Fruit fly (Drosophila melanogaster) whole organism, embryonic: ENCODE data around the gene CG15418.

Source experiments
- Adf1 ChIP-seq: fragments of 200-800 bp; sonication (Bioruptor generic); IDR thresholded peaks from 2 replicates; pipeline ENCODE4 v1.3.6; 2022; ENCODE audit warnings: missing biosample characterization, missing genetic modification characterization
- B-H1 ChIP-seq: fragments of 200-800 bp; sonication (Bioruptor generic); IDR thresholded peaks from 3 replicates; pipeline ENCODE4 v1.3.6; 2022; ENCODE audit warnings: missing biosample characterization, missing genetic modification characterization
- Bteb2 ChIP-seq: fragments of 200-800 bp; sonication (Bioruptor generic); optimal IDR thresholded peaks from 2 replicates; lab custom pipeline; 2016; ENCODE audit warnings: missing biosample characterization, missing genetic modification characterization
- CG10654 ChIP-seq: fragments of 200-800 bp; sonication (Bioruptor generic); optimal IDR thresholded peaks from 2 replicates; lab custom pipeline; 2016; ENCODE audit warnings: missing biosample characterization, missing genetic modification characterization
- CG10979 ChIP-seq: fragments of 200-800 bp; sonication (Bioruptor generic); optimal IDR thresholded peaks from 2 replicates; lab custom pipeline; 2018; ENCODE audit warnings: missing biosample characterization, mild to moderate bottlenecking, missing genetic modification characterization, moderate library complexity
- CG15479 ChIP-seq: fragments of 200-800 bp; sonication (Bioruptor generic); optimal IDR thresholded peaks from 3 replicates; lab custom pipeline; 2019; ENCODE audit warnings: missing biosample characterization, mild to moderate bottlenecking, missing genetic modification characterization, moderate library complexity
- CG17568 ChIP-seq: fragments of 200-800 bp; sonication (Bioruptor generic); optimal IDR thresholded peaks from 2 replicates; lab custom pipeline; 2018; ENCODE audit warnings: missing biosample characterization, mild to moderate bottlenecking, missing genetic modification characterization, moderate library complexity
- CG18011 ChIP-seq: fragments of 200-800 bp; sonication (Bioruptor generic); optimal IDR thresholded peaks from 2 replicates; lab custom pipeline; 2017; ENCODE audit warnings: missing biosample characterization, missing genetic modification characterization, mild to moderate bottlenecking, moderate library complexity, missing genotype
- CG18599 ChIP-seq: fragments of 200-800 bp; sonication (Bioruptor generic); optimal IDR thresholded peaks from 3 replicates; lab custom pipeline; 2017; ENCODE audit warnings: missing biosample characterization, missing genetic modification characterization, mild to moderate bottlenecking, moderate library complexity, missing genetic modification reagents
- CG42726 ChIP-seq: fragments of 200-800 bp; sonication (Bioruptor generic); IDR thresholded peaks from 2 replicates; pipeline ENCODE4 v1.3.6; 2022; ENCODE audit warnings: missing biosample characterization, missing genetic modification characterization; ENCODE audit not compliant: partially characterized antibody
- CG43689 ChIP-seq: fragments of 200-800 bp; sonication (Bioruptor generic); IDR thresholded peaks from 2 replicates; pipeline ENCODE4 v1.3.6; 2022; ENCODE audit warnings: missing biosample characterization, missing genetic modification characterization
- CG6175 ChIP-seq: fragments of 200-800 bp; sonication (Bioruptor generic); IDR thresholded peaks from 3 replicates; pipeline ENCODE4 v1.3.6; 2022; ENCODE audit warnings: missing biosample characterization, missing genetic modification characterization
- CG6254 ChIP-seq: fragments of 200-800 bp; sonication (Bioruptor generic); optimal IDR thresholded peaks from 3 replicates; lab custom pipeline; 2017; ENCODE audit warnings: mild to moderate bottlenecking, missing biosample characterization, missing genetic modification reagents, missing genetic modification characterization
- CG6654 ChIP-seq: fragments of 200-800 bp; sonication (Bioruptor generic); optimal IDR thresholded peaks from 2 replicates; lab custom pipeline; 2017; ENCODE audit warnings: missing biosample characterization, mild to moderate bottlenecking, missing genetic modification characterization
- CG6689 ChIP-seq: fragments of 200-800 bp; sonication (Bioruptor generic); IDR thresholded peaks from 2 replicates; pipeline ENCODE4 v1.3.6; 2022; ENCODE audit warnings: missing biosample characterization, missing genetic modification characterization
- CG7556 ChIP-seq: fragments of 200-800 bp; sonication (Bioruptor generic); optimal IDR thresholded peaks from 2 replicates; lab custom pipeline; 2017; ENCODE audit warnings: missing biosample characterization, mild to moderate bottlenecking, missing genetic modification characterization
- CG9817 ChIP-seq: fragments of 200-800 bp; sonication (Bioruptor generic); optimal IDR thresholded peaks from 2 replicates; lab custom pipeline; 2018; ENCODE audit warnings: missing biosample characterization, mild to moderate bottlenecking, missing genetic modification characterization, moderate library complexity
- Dip3 ChIP-seq: fragments of 200-800 bp; sonication (Bioruptor generic); optimal IDR thresholded peaks from 3 replicates; lab custom pipeline; 2016; ENCODE audit warnings: missing biosample characterization, missing genetic modification characterization
- Doc3 ChIP-seq: fragments of 200-800 bp; sonication (Bioruptor generic); IDR thresholded peaks from 3 replicates; pipeline ENCODE4 v1.3.6; 2022; ENCODE audit warnings: missing biosample characterization, missing genetic modification characterization; ENCODE audit not compliant: partially characterized antibody
- Dp ChIP-seq: fragments of 200-800 bp; sonication (Bioruptor generic); optimal IDR thresholded peaks from 2 replicates; lab custom pipeline; 2018; ENCODE audit warnings: missing biosample characterization, mild to moderate bottlenecking, missing genetic modification characterization, moderate library complexity
- Drgx ChIP-seq: fragments of 200-800 bp; sonication (Bioruptor generic); IDR thresholded peaks from 2 replicates; pipeline ENCODE4 v1.3.6; 2022; ENCODE audit warnings: missing biosample characterization, missing genetic modification characterization
- H2.0 ChIP-seq: fragments of 200-800 bp; sonication (Bioruptor generic); IDR thresholded peaks from 2 replicates; pipeline ENCODE4 v1.3.6; 2022; ENCODE audit warnings: missing biosample characterization, missing genetic modification characterization
- HLHmδ ChIP-seq: fragments of 200-800 bp; sonication (Bioruptor generic); optimal IDR thresholded peaks from 2 replicates; lab custom pipeline; 2018; ENCODE audit warnings: missing biosample characterization, mild to moderate bottlenecking, missing genetic modification characterization, moderate library complexity
- Hr39 ChIP-seq: fragments of >200 bp; optimal IDR thresholded peaks from 2 replicates; lab custom pipeline; 2017
- MESR4 ChIP-seq: fragments of 200-800 bp; sonication (Bioruptor generic); optimal IDR thresholded peaks from 2 replicates; lab custom pipeline; 2018; ENCODE audit warnings: missing biosample characterization, mild to moderate bottlenecking, missing genetic modification characterization, moderate library complexity
- Rx ChIP-seq: fragments of 200-800 bp; sonication (Bioruptor generic); IDR thresholded peaks from 2 replicates; pipeline ENCODE4 v1.3.6; 2022; ENCODE audit warnings: missing biosample characterization, missing genetic modification characterization
- Spps ChIP-seq: fragments of 200-800 bp; sonication (Bioruptor generic); optimal IDR thresholded peaks from 2 replicates; lab custom pipeline; 2018; ENCODE audit warnings: missing biosample characterization, mild to moderate bottlenecking, missing genetic modification characterization
- aop ChIP-seq: fragments of 200-800 bp; sonication (Bioruptor generic); IDR thresholded peaks from 2 replicates; pipeline ENCODE4 v1.3.6; 2022; ENCODE audit warnings: missing biosample characterization, missing genetic modification characterization
- ato ChIP-seq: fragments of 200-800 bp; sonication (Bioruptor generic); IDR thresholded peaks from 2 replicates; pipeline ENCODE4 v1.3.6; 2022; ENCODE audit warnings: missing biosample characterization, missing genetic modification characterization; ENCODE audit not compliant: partially characterized antibody
- bcd ChIP-seq: fragments of 200-800 bp; sonication (Bioruptor generic); optimal IDR thresholded peaks from 2 replicates; lab custom pipeline; 2017; ENCODE audit warnings: missing biosample characterization, mild to moderate bottlenecking, missing genetic modification characterization
- disco-r ChIP-seq: fragments of 200-800 bp; sonication (Bioruptor generic); optimal IDR thresholded peaks from 2 replicates; lab custom pipeline; 2016; ENCODE audit warnings: missing biosample characterization, missing genetic modification characterization
- dysf ChIP-seq: fragments of 200-800 bp; sonication (Bioruptor generic); IDR thresholded peaks from 3 replicates; pipeline ENCODE4 v1.3.6; 2022; ENCODE audit warnings: missing biosample characterization, missing genetic modification characterization
- emc ChIP-seq: fragments of 200-800 bp; sonication (Bioruptor generic); optimal IDR thresholded peaks from 2 replicates; lab custom pipeline; 2016; ENCODE audit warnings: missing biosample characterization, missing genetic modification characterization
- gem ChIP-seq: fragments of 200-800 bp; sonication (Bioruptor generic); optimal IDR thresholded peaks from 2 replicates; lab custom pipeline; 2019; ENCODE audit warnings: missing biosample characterization, mild to moderate bottlenecking, missing genetic modification characterization, moderate library complexity
- gsb-n ChIP-seq: fragments of 200-800 bp; sonication (Bioruptor generic); optimal IDR thresholded peaks from 3 replicates; lab custom pipeline; 2018; ENCODE audit warnings: missing biosample characterization, mild to moderate bottlenecking, missing genetic modification characterization
- hb ChIP-seq: fragments of 200-800 bp; sonication (Bioruptor generic); IDR thresholded peaks from 3 replicates; pipeline ENCODE4 v1.3.6; 2022; ENCODE audit warnings: missing biosample characterization, missing genetic modification characterization; ENCODE audit not compliant: partially characterized antibody
- hth ChIP-seq: fragments of >200 bp; optimal IDR thresholded peaks from 2 replicates; lab custom pipeline; 2017; ENCODE audit warnings: inconsistent platforms
- ind ChIP-seq: fragments of 200-800 bp; sonication (Bioruptor generic); optimal IDR thresholded peaks from 3 replicates; lab custom pipeline; 2016; ENCODE audit warnings: missing biosample characterization, missing genetic modification characterization
- jigr1 ChIP-seq: fragments of 200-800 bp; sonication (Bioruptor generic); IDR thresholded peaks from 3 replicates; pipeline ENCODE4 v1.3.6; 2022; ENCODE audit warnings: missing biosample characterization, missing genetic modification characterization
- kay ChIP-seq: fragments of 200-800 bp; sonication (Bioruptor generic); optimal IDR thresholded peaks from 2 replicates; lab custom pipeline; 2016; ENCODE audit warnings: missing biosample characterization, missing genetic modification characterization
- mam ChIP-seq: fragments of 200-800 bp; sonication (Bioruptor generic); optimal IDR thresholded peaks from 3 replicates; lab custom pipeline; 2016; ENCODE audit warnings: missing biosample characterization, missing genetic modification characterization
- nau ChIP-seq: fragments of 200-800 bp; sonication (Bioruptor generic); optimal IDR thresholded peaks from 3 replicates; lab custom pipeline; 2017; ENCODE audit warnings: missing biosample characterization, mild to moderate bottlenecking, missing genetic modification characterization, missing genetic modification reagents
- pan ChIP-seq, 4 experiments: fragments of >200 bp in 3 of 4; fragments of 200-800 bp in 1 of 4; sonication (Bioruptor generic) in 1 of 4; optimal IDR thresholded peaks in 3 of 4; IDR thresholded peaks in 1 of 4; 2 replicates each; pipeline versions ENCODE4 v1.3.6 to Lab custom; 2017 to 2022; ENCODE audit warnings: missing biosample characterization in 2 of 4, missing genetic modification characterization in 2 of 4, mixed read lengths in 1 of 4
- repo ChIP-seq: fragments of 200-800 bp; sonication (Bioruptor generic); optimal IDR thresholded peaks from 2 replicates; lab custom pipeline; 2016; ENCODE audit warnings: missing biosample characterization, missing genetic modification characterization
- salm ChIP-seq: fragments of 200-800 bp; sonication (Bioruptor generic); optimal IDR thresholded peaks from 2 replicates; lab custom pipeline; 2018; ENCODE audit warnings: missing biosample characterization, mild to moderate bottlenecking, missing genetic modification characterization
- schlank ChIP-seq: fragments of 200-800 bp; sonication (Bioruptor generic); optimal IDR thresholded peaks from 2 replicates; lab custom pipeline; 2018; ENCODE audit warnings: missing biosample characterization, mild to moderate bottlenecking, missing genetic modification characterization
- seq ChIP-seq: fragments of 200-800 bp; sonication (Bioruptor generic); IDR thresholded peaks from 2 replicates; pipeline ENCODE4 v1.3.6; 2022; ENCODE audit warnings: missing biosample characterization, missing genetic modification characterization
- sima ChIP-seq: fragments of 200-800 bp; sonication (Bioruptor generic); optimal IDR thresholded peaks from 2 replicates; lab custom pipeline; 2016; ENCODE audit warnings: missing biosample characterization, missing genetic modification characterization
- usp ChIP-seq: fragments of >200 bp; optimal IDR thresholded peaks from 2 replicates; lab custom pipeline; 2017; ENCODE audit warnings: missing biosample characterization, missing genetic modification characterization
- vfl ChIP-seq: fragments of 200-800 bp; sonication (Bioruptor generic); optimal IDR thresholded peaks from 2 replicates; lab custom pipeline; 2016; ENCODE audit warnings: missing biosample characterization, missing genetic modification characterization
- zfh1 ChIP-seq: fragments of 200-800 bp; sonication (Bioruptor generic); IDR thresholded peaks from 3 replicates; pipeline ENCODE4 v1.3.6; 2022; ENCODE audit warnings: missing biosample characterization, missing genetic modification characterization

CG15418 gene

DNA sequence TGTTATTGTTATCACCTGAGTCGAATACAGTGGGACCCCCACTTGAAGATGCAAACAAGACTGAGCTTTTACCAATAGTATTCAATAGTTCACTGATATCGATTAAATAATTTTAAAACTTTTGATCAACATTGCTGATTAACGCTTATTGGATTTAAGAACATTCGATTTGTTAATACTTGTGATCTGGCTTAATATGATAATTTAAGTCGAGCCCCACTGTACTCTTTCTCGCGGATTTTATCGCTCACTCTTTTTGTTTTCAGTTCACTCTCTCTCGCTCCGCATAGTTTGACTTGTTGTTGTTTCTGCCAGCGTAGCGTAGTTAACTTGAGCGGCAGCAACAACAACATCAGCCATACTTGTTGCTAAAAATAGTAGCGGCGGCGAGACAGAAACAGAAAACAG lies 34.2 kb upstream of the CG15418 start (continued):
- TF ChIP-seq seq (GFP tag; lab: Robert Waterston, UW) (peak; percentile 98), aop (GFP tag; lab: Robert Waterston, UW) (peak; percentile 87), repo (GFP tag; lab: Kevin White, UChicago) (peak; percentile 97), MESR4 (GFP tag; lab: Kevin White, UChicago) (peak; percentile 74), CG10979 (peak; percentile 98), gsb-n (tag; lab: Kevin White, UChicago) (peak; percentile 98), CG43689 (peak; percentile 84), dysf (peak; percentile 99), salm (tag; lab: Kevin White, UChicago) (peak; percentile 98), pan (optimal IDR thresholded peaks at IDR 0.05; lab: Kevin White, UChicago) (no peak), pan (GFP tag; optimal IDR thresholded peaks at IDR 0.05 in 1 of 2, IDR thresholded peaks at IDR 0.05 in 1 of 2) (peak in 1 of 2 experiments; percentile 98), hth (lab: Kevin White, UChicago) (no peak), H2.0 (peak; percentile 97), CG42726 (no peak), bcd (GFP tag; lab: Kevin White, UChicago) (peak; percentile 98), CG6654 (GFP tag; lab: Kevin White, UChicago) (peak; percentile 91), schlank (tag; lab: Kevin White, UChicago) (peak; percentile 98), kay (GFP tag; lab: Kevin White, UChicago) (peak; percentile 95), Hr39 (no peak), CG18011 (GFP tag; lab: Kevin White, UChicago) (peak; percentile 90), Drgx (GFP tag; lab: Robert Waterston, UW) (peak; percentile 100), jigr1 (peak; percentile 93), disco-r (peak; percentile 97), Adf1 (GFP tag; lab: Robert Waterston, UW) (peak; percentile 87), CG7556 (GFP tag; lab: Kevin White, UChicago) (peak; percentile 98), sima (GFP tag; lab: Kevin White, UChicago) (peak; percentile 95), Doc3 (no peak), nau (GFP tag; lab: Kevin White, UChicago) (peak; percentile 97), CG17568 (GFP tag; lab: Kevin White, UChicago) (peak; percentile 98), CG6689 (peak; percentile 98), CG9817 (tag; lab: Kevin White, UChicago) (peak; percentile 99), emc (GFP tag; lab: Kevin White, UChicago) (peak; percentile 94), usp (GFP tag; lab: Kevin White, UChicago) (no peak), vfl (peak; percentile 95), CG15479 (GFP tag; lab: Kevin White, UChicago) (peak; percentile 56), Bteb2 (GFP tag; lab: Kevin White, UChicago) (peak; percentile 97), Rx (GFP tag; lab: Robert Waterston, UW) (peak; percentile 96), Spps (tag; lab: Kevin White, UChicago) (peak; percentile 97), Dp (GFP tag; lab: Kevin White, UChicago) (peak; percentile 30), CG18599 (GFP tag; lab: Kevin White, UChicago) (peak; percentile 99), Dip3 (peak; percentile 97), CG6254 (GFP tag; lab: Kevin White, UChicago) (peak; percentile 96), ind (peak; percentile 99), HLHmδ (GFP tag; lab: Kevin White, UChicago) (no peak), zfh1 (GFP tag; lab: Robert Waterston, UW) (peak; percentile 98), CG10654 (GFP tag; lab: Kevin White, UChicago) (peak; percentile 98), B-H1 (peak; percentile 97), ato (GFP tag; lab: Robert Waterston, UW) (no peak), hb (no peak), mam (GFP tag; lab: Kevin White, UChicago) (peak; percentile 98), CG6175 (GFP tag; lab: Robert Waterston, UW) (peak; percentile 96), gem (tag; lab: Kevin White, UChicago) (peak; percentile 99)
